Worm (Caenorhabditis elegans) whole organism, L3 larva: ENCODE measurements around the gene srw-123.

Experiments used
- R02D3.7 ChIP-seq: fragments of 150-350 bp; optimal IDR thresholded peaks from 2 replicates; lab custom pipeline; 2014; ENCODE audit warnings: missing biosample characterization, missing genetic modification characterization
- ZK546.5 ChIP-seq: sonication (generic microtip); optimal IDR thresholded peaks from 2 replicates; lab custom pipeline; 2017; ENCODE audit warnings: missing biosample characterization, missing genetic modification characterization
- aly-2 ChIP-seq: fragments of 150-350 bp; optimal IDR thresholded peaks from 2 replicates; lab custom pipeline; 2014; ENCODE audit warnings: missing biosample characterization, missing genetic modification characterization
- ama-1 ChIP-seq: fragments of 150-350 bp; optimal IDR thresholded peaks from 2 replicates; lab custom pipeline; 2018
- ceh-16 ChIP-seq: sonication (generic microtip); optimal IDR thresholded peaks from 2 replicates; lab custom pipeline; 2017; ENCODE audit warnings: missing biosample characterization, missing genetic modification characterization
- ceh-28 ChIP-seq: fragments of 150-350 bp; optimal IDR thresholded peaks from 2 replicates; lab custom pipeline; 2014; ENCODE audit warnings: missing biosample characterization, missing genetic modification reagents, missing genetic modification characterization
- ceh-9 ChIP-seq: sonication (generic microtip); optimal IDR thresholded peaks from 2 replicates; lab custom pipeline; 2018; ENCODE audit warnings: missing biosample characterization, missing genetic modification characterization
- egl-5 ChIP-seq: fragments of 150-350 bp; optimal IDR thresholded peaks from 2 replicates; lab custom pipeline; 2017; ENCODE audit warnings: missing biosample characterization, missing genetic modification reagents, missing genetic modification characterization, inconsistent platforms
- elt-1 ChIP-seq: fragments of 150-350 bp; optimal IDR thresholded peaks from 2 replicates; lab custom pipeline; 2014; ENCODE audit warnings: missing biosample characterization, missing genetic modification characterization
- elt-2 ChIP-seq: sonication (generic microtip); optimal IDR thresholded peaks from 2 replicates; lab custom pipeline; 2016; ENCODE audit warnings: missing genetic modification reagents, mild to moderate bottlenecking, missing genetic modification characterization, missing compliant biosample characterization
- eor-1 ChIP-seq, 2 experiments: fragments of 150-350 bp; optimal IDR thresholded peaks; 2 replicates each; lab custom pipeline; 2014 to 2018; ENCODE audit warnings: missing biosample characterization in 2 of 2, missing genetic modification characterization in 2 of 2
- fkh-2 ChIP-seq: fragments of 150-350 bp; optimal IDR thresholded peaks from 2 replicates; lab custom pipeline; 2014; ENCODE audit warnings: missing biosample characterization, missing genetic modification reagents, missing genetic modification characterization
- hmg-11 ChIP-seq: sonication (generic microtip); optimal IDR thresholded peaks from 2 replicates; lab custom pipeline; 2016; ENCODE audit warnings: missing genetic modification characterization, missing compliant biosample characterization
- lin-15B ChIP-seq: fragments of 150-350 bp; optimal IDR thresholded peaks from 2 replicates; lab custom pipeline; 2014; ENCODE audit warnings: missing biosample characterization, missing genetic modification characterization
- lin-39 ChIP-seq: fragments of 150-350 bp; optimal IDR thresholded peaks from 2 replicates; lab custom pipeline; 2018; ENCODE audit warnings: missing biosample characterization, missing genetic modification reagents, missing genetic modification characterization
- lsy-12 ChIP-seq: sonication (generic microtip); optimal IDR thresholded peaks from 2 replicates; lab custom pipeline; 2016; ENCODE audit warnings: mild to moderate bottlenecking, missing genetic modification characterization, missing compliant biosample characterization
- mdl-1 ChIP-seq: fragments of 150-350 bp; optimal IDR thresholded peaks from 2 replicates; lab custom pipeline; 2014; ENCODE audit warnings: missing biosample characterization, missing genetic modification characterization
- mml-1 ChIP-seq: fragments of 150-350 bp; sonication (generic microtip); optimal IDR thresholded peaks from 3 replicates; lab custom pipeline; 2014; ENCODE audit warnings: missing biosample characterization, missing genetic modification characterization
- nfya-1 ChIP-seq: sonication (generic microtip); optimal IDR thresholded peaks from 2 replicates; lab custom pipeline; 2017; ENCODE audit warnings: missing genetic modification characterization, mild to moderate bottlenecking, missing compliant biosample characterization, antibody characterized with exemption, moderate library complexity; ENCODE audit not compliant: insufficient read depth
- nhr-11 ChIP-seq: fragments of 150-350 bp; optimal IDR thresholded peaks from 2 replicates; lab custom pipeline; 2014; ENCODE audit warnings: missing biosample characterization, missing genetic modification characterization
- nhr-12 ChIP-seq: fragments of 150-350 bp; optimal IDR thresholded peaks from 2 replicates; lab custom pipeline; 2014; ENCODE audit warnings: missing biosample characterization, missing genetic modification characterization
- nhr-23 ChIP-seq: fragments of 150-350 bp; optimal IDR thresholded peaks from 2 replicates; lab custom pipeline; 2014; ENCODE audit warnings: missing biosample characterization, missing genetic modification reagents, missing genetic modification characterization
- nhr-25 ChIP-seq: sonication (generic microtip); optimal IDR thresholded peaks from 2 replicates; lab custom pipeline; 2017; ENCODE audit warnings: missing biosample characterization, missing genetic modification characterization
- nhr-28 ChIP-seq: fragments of 150-350 bp; optimal IDR thresholded peaks from 2 replicates; lab custom pipeline; 2014; ENCODE audit warnings: missing biosample characterization, missing genetic modification characterization
- nhr-43 ChIP-seq: sonication (generic microtip); optimal IDR thresholded peaks from 2 replicates; lab custom pipeline; 2016; ENCODE audit warnings: mild to moderate bottlenecking, missing genetic modification characterization, missing compliant biosample characterization; ENCODE audit not compliant: poor library complexity, severe bottlenecking
- nhr-67 ChIP-seq: fragments of 150-350 bp; optimal IDR thresholded peaks from 2 replicates; lab custom pipeline; 2014; ENCODE audit warnings: missing biosample characterization, missing genetic modification characterization
- nhr-76 ChIP-seq: fragments of 150-350 bp; sonication (generic microtip); optimal IDR thresholded peaks from 5 replicates; lab custom pipeline; 2014; ENCODE audit warnings: missing biosample characterization, missing genetic modification characterization
- nhr-77 ChIP-seq: fragments of 150-350 bp; optimal IDR thresholded peaks from 2 replicates; lab custom pipeline; 2014; ENCODE audit warnings: missing biosample characterization, missing genetic modification characterization
- pha-4 ChIP-seq: fragments of 150-350 bp; optimal IDR thresholded peaks from 2 replicates; lab custom pipeline; 2014; ENCODE audit warnings: missing biosample characterization, missing genetic modification reagents, missing genetic modification characterization
- pqm-1 ChIP-seq: fragments of 150-350 bp; optimal IDR thresholded peaks from 2 replicates; lab custom pipeline; 2017; ENCODE audit warnings: missing biosample characterization, missing genetic modification characterization, inconsistent platforms
- skn-1 ChIP-seq: fragments of 150-350 bp; optimal IDR thresholded peaks from 2 replicates; lab custom pipeline; 2014; ENCODE audit warnings: missing biosample characterization, missing genetic modification characterization
- snpc-4 ChIP-seq: fragments of 150-350 bp; optimal IDR thresholded peaks from 2 replicates; lab custom pipeline; 2014; ENCODE audit warnings: missing biosample characterization, missing genetic modification characterization
- tbx-2 ChIP-seq: sonication (generic microtip); optimal IDR thresholded peaks from 2 replicates; lab custom pipeline; 2016; ENCODE audit warnings: mild to moderate bottlenecking, missing genetic modification characterization, missing compliant biosample characterization
- unc-62 ChIP-seq: fragments of 150-350 bp; sonication (generic microtip); optimal IDR thresholded peaks from 4 replicates; lab custom pipeline; 2014; ENCODE audit warnings: missing biosample characterization, missing genetic modification reagents, missing genetic modification characterization
- zag-1 ChIP-seq: fragments of 150-350 bp; optimal IDR thresholded peaks from 2 replicates; lab custom pipeline; 2014; ENCODE audit warnings: missing biosample characterization, missing genetic modification characterization
- ztf-11 ChIP-seq: fragments of 150-350 bp; optimal IDR thresholded peaks from 2 replicates; lab custom pipeline; 2014; ENCODE audit warnings: missing biosample characterization, missing genetic modification characterization

The srw-123 gene

ce11 chrV:2993816-2994215 is 18.6 kb upstream of the srw-123 start, which contains the start of gene srw-115:
TSS of gene srw-115 (minus strand) at chrV:2993916.
- TF ChIP-seq skn-1: no peak
- no peak for TF ChIP-seq lin-39 (tag; lab: Kevin White, UChicago)
- TF ChIP-seq nhr-11: no peak
- no peak for TF ChIP-seq lin-15B (tag; lab: Kevin White, UChicago)
- TF ChIP-seq ZK546.5 (tag; lab: Kevin White, UChicago): no peak
- TF ChIP-seq egl-5 (tag; lab: Kevin White, UChicago): no peak

ce11 chrV:2992060-2992459 is 16.9 kb upstream of the srw-123 start:
- TF ChIP-seq ceh-28 (tag; lab: Kevin White, UChicago): no peak
- no peak for TF ChIP-seq ztf-11 (tag; lab: Kevin White, UChicago)
- no peak for TF ChIP-seq pha-4 (tag; lab: Kevin White, UChicago)
- TF ChIP-seq nhr-67 (tag; lab: Kevin White, UChicago): no peak
- TF ChIP-seq nhr-43: no peak
- no peak for TF ChIP-seq hmg-11 (tag; lab: Kevin White, UChicago)
- no peak for TF ChIP-seq ceh-16 (tag; lab: Kevin White, UChicago)
- no peak for TF ChIP-seq nhr-23
- TF ChIP-seq ZK546.5 (tag; lab: Kevin White, UChicago): no peak
- TF ChIP-seq elt-1 (tag; lab: Kevin White, UChicago): no peak
- TF ChIP-seq nfya-1 (tag; lab: Kevin White, UChicago): no peak
- TF ChIP-seq, all 47 proteins: peak for 0

DNA sequence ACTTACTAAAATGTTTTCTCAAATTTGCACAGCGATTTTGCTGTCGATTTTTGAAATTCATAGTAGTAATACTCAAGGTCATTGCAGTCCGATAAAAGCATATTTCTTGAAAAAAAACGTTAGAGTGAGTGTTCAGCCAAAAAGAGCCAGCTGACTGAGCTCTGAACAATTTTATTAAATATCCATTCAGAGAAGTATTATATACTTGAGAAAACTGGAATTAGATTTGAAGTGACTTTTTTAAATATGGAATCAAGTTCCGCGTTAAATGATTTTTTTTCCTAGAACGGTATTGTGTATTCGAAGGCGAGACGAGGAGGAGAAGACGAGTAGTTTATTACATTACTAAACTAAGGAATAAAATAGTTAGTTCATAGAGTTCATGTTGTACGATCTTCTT is 16.3 kb upstream of the srw-123 start, which contains the start of gene srw-121:
srw-121 (minus strand) TSS at position 101 of the 400 bp plus-strand sequence.
- TF ChIP-seq ama-1 (lab: Kevin White, UChicago) (no peak), lsy-12 (tag; lab: Kevin White, UChicago) (no peak), ceh-9 (no peak), mdl-1 (tag; lab: Kevin White, UChicago) (no peak), unc-62 (GFP tag; lab: Kevin White, UChicago) (no peak), snpc-4 (tag; lab: Kevin White, UChicago) (no peak), R02D3.7 (tag; lab: Kevin White, UChicago) (no peak), aly-2 (tag; lab: Kevin White, UChicago) (no peak), nhr-25 (no peak), nhr-23 (no peak), mml-1 (tag; lab: Kevin White, UChicago) (no peak), elt-2 (tag; lab: Kevin White, UChicago) (no peak), eor-1 (tag; optimal IDR thresholded peaks at IDR 0.05; lab: Kevin White, UChicago) (no peak), ceh-28 (tag; lab: Kevin White, UChicago) (no peak), nhr-77 (tag; lab: Kevin White, UChicago) (no peak), skn-1 (no peak), lin-15B (tag; lab: Kevin White, UChicago) (no peak)

ce11 chrV:2987407-2987806 is 12.2 kb upstream of the srw-123 start, which contains the start of gene srh-85:
TSS of gene srh-85 (minus strand) at chrV:2987507.
- no peak for TF ChIP-seq ceh-9
- no peak for TF ChIP-seq nhr-25
- no peak for TF ChIP-seq nhr-76 (tag; lab: Kevin White, UChicago)
- no peak for TF ChIP-seq nhr-28 (tag; lab: Kevin White, UChicago)
- no peak for TF ChIP-seq tbx-2 (tag; lab: Kevin White, UChicago)
- no peak for TF ChIP-seq mdl-1 (tag; lab: Kevin White, UChicago)
- TF ChIP-seq mml-1 (tag; lab: Kevin White, UChicago): no peak
- TF ChIP-seq hmg-11 (tag; lab: Kevin White, UChicago): no peak
- no peak for TF ChIP-seq eor-1 (tag; optimal IDR thresholded peaks at IDR 0.05; lab: Kevin White, UChicago)

DNA sequence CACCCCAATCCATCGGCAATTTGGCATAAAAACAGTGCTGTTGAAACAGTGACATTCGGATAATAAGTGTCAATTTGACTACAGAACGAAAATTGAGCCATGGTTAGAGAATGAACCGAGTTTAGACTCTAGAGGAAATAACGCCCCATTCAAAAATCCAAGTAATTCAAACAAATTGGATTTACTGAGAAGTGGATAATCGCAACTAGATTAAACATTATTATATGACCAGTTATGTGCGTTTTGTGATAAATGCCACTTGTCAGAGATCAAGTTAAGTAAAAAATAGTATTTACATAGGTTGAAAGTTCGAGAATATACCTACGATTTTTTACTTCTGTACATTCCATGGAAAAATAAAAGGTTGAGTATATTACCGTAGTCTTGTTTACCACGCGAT is 10.1 kb upstream of the srw-123 start, which contains the start of gene srw-139:
srw-139 (minus strand) TSS at position 101 of the 400 bp plus-strand sequence.
- TF ChIP-seq ceh-28 (tag; lab: Kevin White, UChicago) (no peak), unc-62 (GFP tag; lab: Kevin White, UChicago) (no peak), nhr-23 (no peak), zag-1 (no peak), nhr-12 (tag; lab: Kevin White, UChicago) (no peak), nhr-76 (tag; lab: Kevin White, UChicago) (no peak), pqm-1 (tag; lab: Kevin White, UChicago) (no peak), fkh-2 (tag; lab: Kevin White, UChicago) (no peak)
